Fruit fly (Drosophila melanogaster): ENCODE data around the gene CG14074.

The CG14074 gene

dm6 chr3L:18898770-18899278 lies 32.8 kb downstream of the CG14074 start, which contains the start of gene RpL26 (continued):
- TF ChIP-seq Sry-β (GFP tag; optimal IDR thresholded peaks at IDR 0.05), result no peak
- TF ChIP-seq bab2 (GFP tag; optimal IDR thresholded peaks at IDR 0.05), result peak; percentile 87
- TF ChIP-seq CG10543 (GFP tag; optimal IDR thresholded peaks at IDR 0.05), result peak; percentile 77
- peak; percentile 90 for TF ChIP-seq mld (GFP tag; IDR thresholded peaks at IDR 0.05; ENCODE audit: partially characterized antibody)

dm6 chr3L:18901411-18901810 lies 35.4 kb downstream of the CG14074 start, which contains the start of the genes arx and CG6843:
arx (minus strand) TSS chr3L:18901554.
CG6843 (plus strand) TSS chr3L:18901594.
- no peak for TF ChIP-seq CG17802 (tag; optimal IDR thresholded peaks at IDR 0.05)
- peak; percentile 70 for TF ChIP-seq sens (GFP tag)
- TF ChIP-seq bsh (GFP tag; optimal IDR thresholded peaks at IDR 0.05), result no peak
- TF ChIP-seq CG10543 (GFP tag; optimal IDR thresholded peaks at IDR 0.05), result no peak
- no peak for TF ChIP-seq ATbp (GFP tag; optimal IDR thresholded peaks at IDR 0.05)
- TF ChIP-seq row (GFP tag; IDR thresholded peaks at IDR 0.05), result peak; percentile 17; the same call in 1 of the 3 replicates
- no peak for TF ChIP-seq eyg (GFP tag; optimal IDR thresholded peaks at IDR 0.05)
- no peak for TF ChIP-seq sisA (GFP tag; IDR thresholded peaks at IDR 0.05)
- no peak for TF ChIP-seq Fer3 (tag; optimal IDR thresholded peaks at IDR 0.05)
- TF ChIP-seq CG7745 (tag; optimal IDR thresholded peaks at IDR 0.05), result no peak
- no peak for TF ChIP-seq CG14441 (GFP tag; IDR thresholded peaks at IDR 0.05)
- TF ChIP-seq cg (GFP tag; optimal IDR thresholded peaks at IDR 0.05), result no peak
- TF ChIP-seq CG33213 (GFP tag; optimal IDR thresholded peaks at IDR 0.05), result no peak
- no peak for TF ChIP-seq CG6683 (GFP tag; optimal IDR thresholded peaks at IDR 0.05)
- no peak for TF ChIP-seq CG1602 (GFP tag; optimal IDR thresholded peaks at IDR 0.05)
- TF ChIP-seq CG4820 (GFP tag; optimal IDR thresholded peaks at IDR 0.05), result no peak
- TF ChIP-seq hb (GFP tag; IDR thresholded peaks at IDR 0.05; ENCODE audit: partially characterized antibody), result peak; percentile 79
- no peak for TF ChIP-seq aop (GFP tag; IDR thresholded peaks at IDR 0.05)
- peak; percentile 86 for TF ChIP-seq ato (GFP tag; IDR thresholded peaks at IDR 0.05; ENCODE audit: partially characterized antibody)
- TF ChIP-seq CG6765 (GFP tag; optimal IDR thresholded peaks at IDR 0.05), result no peak
- TF ChIP-seq CG11696 (GFP tag; IDR thresholded peaks at IDR 0.05), result no peak
- TF ChIP-seq cas (GFP tag; IDR thresholded peaks at IDR 0.05), result no peak
- TF ChIP-seq CG15269 (tag; optimal IDR thresholded peaks at IDR 0.05), result no peak
- peak; percentile 3 for TF ChIP-seq grau (tag; optimal IDR thresholded peaks at IDR 0.05)
- TF ChIP-seq chm (GFP tag; IDR thresholded peaks at IDR 0.05), result no peak
- TF ChIP-seq CG3847 (GFP tag; IDR thresholded peaks at IDR 0.05), result peak; percentile 52; the same call in 1 of the 2 replicates
- TF ChIP-seq Aef1 (GFP tag; IDR thresholded peaks at IDR 0.05), result no peak
- TF ChIP-seq Myb (GFP tag; optimal IDR thresholded peaks at IDR 0.05), result peak; percentile 40
- TF ChIP-seq pum (GFP tag; optimal IDR thresholded peaks at IDR 0.05), result no peak
- TF ChIP-seq sna (GFP tag; IDR thresholded peaks at IDR 0.05; ENCODE audit: partially characterized antibody), result peak; percentile 84
- TF ChIP-seq CG11085 (GFP tag; IDR thresholded peaks at IDR 0.05), result no peak
- TF ChIP-seq CG18262 (tag; optimal IDR thresholded peaks at IDR 0.05), result no peak
- TF ChIP-seq Bteb2 (GFP tag; optimal IDR thresholded peaks at IDR 0.05), result no peak
- TF ChIP-seq E2f2 (GFP tag; IDR thresholded peaks at IDR 0.05), result peak; percentile 70
- no peak for TF ChIP-seq CG7786 (GFP tag; optimal IDR thresholded peaks at IDR 0.05)
- peak; percentile 6 for TF ChIP-seq CG2712 (tag; optimal IDR thresholded peaks at IDR 0.05)
- TF ChIP-seq NfI (GFP tag; optimal IDR thresholded peaks at IDR 0.05), result no peak
- no peak for TF ChIP-seq Oli (tag; optimal IDR thresholded peaks at IDR 0.05)
- TF ChIP-seq Sry-δ (GFP tag; optimal IDR thresholded peaks at IDR 0.05), result peak; percentile 83
- TF ChIP-seq CG32532 (GFP tag; IDR thresholded peaks at IDR 0.05), result no peak
- peak; percentile 4 for TF ChIP-seq CTCF (GFP tag; optimal IDR thresholded peaks at IDR 0.05)
- TF ChIP-seq Opbp (GFP tag; IDR thresholded peaks at IDR 0.05; ENCODE audit: partially characterized antibody), result peak; percentile 95
- TF ChIP-seq YL-1 (GFP tag; optimal IDR thresholded peaks at IDR 0.05), result peak; percentile 86
- peak; percentile 88 for TF ChIP-seq CG7963 (GFP tag; IDR thresholded peaks at IDR 0.05; ENCODE audit: partially characterized antibody)
- TF ChIP-seq ewg (GFP tag; optimal IDR thresholded peaks at IDR 0.05), result no peak
- peak; percentile 88 for TF ChIP-seq tna (GFP tag; IDR thresholded peaks at IDR 0.05; ENCODE audit: partially characterized antibody)
